Fruit fly (Drosophila melanogaster) Kc167 (cell line): Measurements from ENCODE around the gene CG42571.

Source experiments
- Myc ChIP-seq: fragments of >200 bp; optimal IDR thresholded peaks from 2 replicates; lab custom pipeline; 2017; ENCODE audit warnings: missing external identifiers
- Sin3A ChIP-seq: fragments of >200 bp; optimal IDR thresholded peaks from 2 replicates; lab custom pipeline; 2018; ENCODE audit warnings: missing external identifiers
- h ChIP-seq: fragments of >200 bp; optimal IDR thresholded peaks from 3 replicates; lab custom pipeline; 2018; ENCODE audit warnings: missing external identifiers
- insv ChIP-seq: fragments of >200 bp; optimal IDR thresholded peaks from 3 replicates; lab custom pipeline; 2018; ENCODE audit warnings: missing external identifiers
- psq ChIP-seq: fragments of >200 bp; optimal IDR thresholded peaks from 2 replicates; lab custom pipeline; 2017; ENCODE audit warnings: missing external identifiers
- ttk ChIP-seq: sonication (Bioruptor generic); optimal IDR thresholded peaks from 2 replicates; lab custom pipeline; 2017; ENCODE audit warnings: missing external identifiers

Gene CG42571

dm6 chr3L:15760467-15760866, 44.2 kb downstream of the CG42571 start:
- TF ChIP-seq h (lab: Kevin White, UChicago) (no peak), Myc (lab: Kevin White, UChicago) (no peak), psq (no peak), Sin3A (lab: Kevin White, UChicago) (no peak), ttk (lab: Kevin White, UChicago) (no peak), insv (no peak)

dm6 chr3L:15761918-15762317, 45.7 kb downstream of the CG42571 start:
- TF ChIP-seq ttk (lab: Kevin White, UChicago) (no peak), psq (no peak), insv (no peak), Myc (lab: Kevin White, UChicago) (no peak), h (lab: Kevin White, UChicago) (no peak), Sin3A (lab: Kevin White, UChicago) (no peak)

dm6 chr3L:15762449-15763189, 46.4 kb downstream of the CG42571 start:
- TF ChIP-seq psq = no peak
- no peak for TF ChIP-seq insv
- no peak for TF ChIP-seq Myc (lab: Kevin White, UChicago)
- TF ChIP-seq Sin3A (lab: Kevin White, UChicago) = no peak
- no peak for TF ChIP-seq h (lab: Kevin White, UChicago)
- no peak for TF ChIP-seq ttk (lab: Kevin White, UChicago)

dm6 chr3L:15763190-15763576, 46.9 kb downstream of the CG42571 start:
- TF ChIP-seq psq (no peak), Myc (lab: Kevin White, UChicago) (no peak), ttk (lab: Kevin White, UChicago) (no peak), h (lab: Kevin White, UChicago) (no peak), insv (no peak), Sin3A (lab: Kevin White, UChicago) (no peak)
